Fruit fly (Drosophila melanogaster) whole organism, wandering third instar larva: ENCODE results near the gene CG10657.

Source experiments
- Abd-B ChIP-seq: fragments of >200 bp; optimal IDR thresholded peaks from 2 replicates; lab custom pipeline; 2017; ENCODE audit warnings: missing biosample characterization, missing genetic modification characterization
- CG32264 ChIP-seq: fragments of 200-800 bp; sonication (Bioruptor generic); optimal IDR thresholded peaks from 2 replicates; lab custom pipeline; 2016; ENCODE audit warnings: missing biosample characterization, missing genetic modification characterization
- CG9705 ChIP-seq: fragments of 200-800 bp; sonication (Bioruptor generic); optimal IDR thresholded peaks from 2 replicates; lab custom pipeline; 2018; ENCODE audit warnings: missing biosample characterization, mild to moderate bottlenecking, missing genetic modification characterization
- CrebA ChIP-seq: fragments of 200-800 bp; sonication (Bioruptor generic); optimal IDR thresholded peaks from 2 replicates; lab custom pipeline; 2016; ENCODE audit warnings: missing biosample characterization, mild to moderate bottlenecking, missing genetic modification characterization, borderline replicate concordance
- Dfd ChIP-seq: fragments of >200 bp; optimal IDR thresholded peaks from 2 replicates; lab custom pipeline; 2017; ENCODE audit warnings: missing biosample characterization, missing genetic modification characterization
- Dif ChIP-seq: fragments of 200-275, 200-300 bp; sonication (Bioruptor generic); optimal IDR thresholded peaks from 2 replicates; lab custom pipeline; 2018; ENCODE audit warnings: missing biosample characterization, missing genetic modification characterization; ENCODE audit not compliant: partially characterized antibody
- GATAd ChIP-seq: sonication (Bioruptor generic); optimal IDR thresholded peaks from 2 replicates; lab custom pipeline; 2016; ENCODE audit warnings: missing biosample characterization, missing genetic modification characterization
- HLH106 ChIP-seq: fragments of 200-800 bp; optimal IDR thresholded peaks from 3 replicates; lab custom pipeline; 2019; ENCODE audit warnings: missing biosample characterization, mild to moderate bottlenecking, missing genetic modification characterization, moderate library complexity
- Hnf4 ChIP-seq: fragments of 200-800 bp; sonication (Bioruptor generic); optimal IDR thresholded peaks from 2 replicates; lab custom pipeline; 2016; ENCODE audit warnings: missing biosample characterization, mild to moderate bottlenecking, missing genetic modification characterization
- Hr78 ChIP-seq: fragments of >200 bp; optimal IDR thresholded peaks from 2 replicates; lab custom pipeline; 2017; ENCODE audit warnings: missing biosample characterization, missing genetic modification characterization
- Jra ChIP-seq: sonication (Bioruptor generic); optimal IDR thresholded peaks from 2 replicates; lab custom pipeline; 2016; ENCODE audit warnings: missing biosample characterization, missing genetic modification characterization
- Mio ChIP-seq: sonication (Bioruptor generic); optimal IDR thresholded peaks from 2 replicates; lab custom pipeline; 2016; ENCODE audit warnings: missing biosample characterization, missing genetic modification characterization
- Myc ChIP-seq: fragments of >200 bp; optimal IDR thresholded peaks from 2 replicates; lab custom pipeline; 2017
- N ChIP-seq: fragments of >200 bp; optimal IDR thresholded peaks from 2 replicates; lab custom pipeline; 2018; ENCODE audit warnings: missing biosample characterization, missing external identifiers, missing genetic modification characterization
- OdsH ChIP-seq: fragments of 200-800 bp; sonication (Bioruptor generic); optimal IDR thresholded peaks from 2 replicates; lab custom pipeline; 2016; ENCODE audit warnings: missing biosample characterization, mild to moderate bottlenecking, missing genetic modification characterization
- Rel ChIP-seq, 2 experiments: fragments of 200-800 bp; sonication (Bioruptor generic) in 1 of 2; optimal IDR thresholded peaks; 2 replicates in 1 of 2; 3 replicates in 1 of 2; lab custom pipeline; 2016 to 2019; ENCODE audit warnings: mild to moderate bottlenecking in 2 of 2, missing biosample characterization in 2 of 2, missing genetic modification characterization in 2 of 2, moderate library complexity in 1 of 2
- Sp1 ChIP-seq: fragments of 200-800 bp; sonication (Bioruptor generic); optimal IDR thresholded peaks from 3 replicates; lab custom pipeline; 2019; ENCODE audit warnings: missing biosample characterization, mild to moderate bottlenecking, missing genetic modification characterization, moderate library complexity
- Vsx2 ChIP-seq: fragments of 200-300, 225-300 bp; sonication (Bioruptor generic); optimal IDR thresholded peaks from 2 replicates; lab custom pipeline; 2018; ENCODE audit warnings: missing biosample characterization, missing genetic modification characterization; ENCODE audit not compliant: partially characterized antibody
- br ChIP-seq: fragments of 200-800 bp; sonication (Bioruptor generic); optimal IDR thresholded peaks from 2 replicates; lab custom pipeline; 2016; ENCODE audit warnings: missing biosample characterization, missing genetic modification characterization
- brk ChIP-seq: fragments of 200-800 bp; sonication (Bioruptor generic); optimal IDR thresholded peaks from 2 replicates; lab custom pipeline; 2016; ENCODE audit warnings: missing biosample characterization, mild to moderate bottlenecking, missing genetic modification characterization
- dl ChIP-seq, 2 experiments: fragments of 175-275, 200-275 bp in 1 of 2; fragments of 200-275 bp in 1 of 2; sonication (Bioruptor generic); optimal IDR thresholded peaks; lab custom pipeline; 2018; ENCODE audit warnings: mild to moderate bottlenecking in 2 of 2, missing biosample characterization in 2 of 2, missing genetic modification characterization in 2 of 2, moderate library complexity in 2 of 2; ENCODE audit not compliant: partially characterized antibody in 2 of 2, insufficient read depth in 1 of 2
- dmrt93B ChIP-seq: fragments of 200-800 bp; sonication (Bioruptor generic); optimal IDR thresholded peaks from 2 replicates; lab custom pipeline; 2018; ENCODE audit warnings: missing biosample characterization, mild to moderate bottlenecking, missing genetic modification characterization
- dsf ChIP-seq: sonication (Bioruptor generic); optimal IDR thresholded peaks from 2 replicates; lab custom pipeline; 2016; ENCODE audit warnings: missing biosample characterization, missing genetic modification characterization, borderline replicate concordance
- ey ChIP-seq: fragments of 200-800 bp; sonication (Bioruptor generic); optimal IDR thresholded peaks from 2 replicates; lab custom pipeline; 2016; ENCODE audit warnings: missing biosample characterization, missing genetic modification characterization
- foxo ChIP-seq, 2 experiments: fragments of 200-800 bp; sonication (Bioruptor generic); optimal IDR thresholded peaks; 2 replicates in 1 of 2; 3 replicates in 1 of 2; lab custom pipeline; 2016 to 2017; ENCODE audit warnings: missing biosample characterization in 2 of 2, missing genetic modification characterization in 2 of 2
- fru ChIP-seq: fragments of 200-800 bp; sonication (Bioruptor generic); optimal IDR thresholded peaks from 3 replicates; lab custom pipeline; 2016; ENCODE audit warnings: missing biosample characterization, mild to moderate bottlenecking, missing genetic modification characterization
- h ChIP-seq: fragments of 200-800 bp; sonication (Bioruptor generic); optimal IDR thresholded peaks from 3 replicates; lab custom pipeline; 2016; ENCODE audit warnings: missing biosample characterization, mild to moderate bottlenecking, missing genetic modification characterization
- jim ChIP-seq: fragments of 175-275, 200-325 bp; sonication (Bioruptor generic); optimal IDR thresholded peaks from 2 replicates; lab custom pipeline; 2016; ENCODE audit warnings: missing biosample characterization, mild to moderate bottlenecking, missing genetic modification characterization
- lola ChIP-seq: fragments of >200 bp; optimal IDR thresholded peaks from 2 replicates; lab custom pipeline; 2017; ENCODE audit warnings: missing biosample characterization, missing genetic modification characterization
- pan ChIP-seq: fragments of >200 bp; optimal IDR thresholded peaks from 2 replicates; lab custom pipeline; 2017
- psq ChIP-seq: fragments of 200-800 bp; sonication (Bioruptor generic); optimal IDR thresholded peaks from 3 replicates; lab custom pipeline; 2017; ENCODE audit warnings: missing biosample characterization, mild to moderate bottlenecking, missing genetic modification characterization, moderate library complexity
- rgr ChIP-seq: fragments of 200-800 bp; sonication (Bioruptor generic); optimal IDR thresholded peaks from 3 replicates; lab custom pipeline; 2016; ENCODE audit warnings: missing biosample characterization, mild to moderate bottlenecking, missing genetic modification characterization
- sage ChIP-seq: fragments of 200-800 bp; sonication (Bioruptor generic); optimal IDR thresholded peaks from 2 replicates; lab custom pipeline; 2016; ENCODE audit warnings: missing biosample characterization, mild to moderate bottlenecking, missing genetic modification characterization
- sv ChIP-seq: fragments of 200-800 bp; sonication (Bioruptor generic); optimal IDR thresholded peaks from 3 replicates; lab custom pipeline; 2016; ENCODE audit warnings: missing biosample characterization, missing genetic modification characterization
- tai ChIP-seq: sonication (Bioruptor generic); optimal IDR thresholded peaks from 2 replicates; lab custom pipeline; 2016; ENCODE audit warnings: missing biosample characterization, missing genetic modification characterization
- usp ChIP-seq: fragments of >200 bp; optimal IDR thresholded peaks from 2 replicates; lab custom pipeline; 2017; ENCODE audit warnings: missing biosample characterization, missing genetic modification characterization
- woc ChIP-seq: sonication (Bioruptor generic); optimal IDR thresholded peaks from 2 replicates; lab custom pipeline; 2016; ENCODE audit warnings: missing biosample characterization, mild to moderate bottlenecking, missing genetic modification characterization

The CG10657 gene

DNA sequence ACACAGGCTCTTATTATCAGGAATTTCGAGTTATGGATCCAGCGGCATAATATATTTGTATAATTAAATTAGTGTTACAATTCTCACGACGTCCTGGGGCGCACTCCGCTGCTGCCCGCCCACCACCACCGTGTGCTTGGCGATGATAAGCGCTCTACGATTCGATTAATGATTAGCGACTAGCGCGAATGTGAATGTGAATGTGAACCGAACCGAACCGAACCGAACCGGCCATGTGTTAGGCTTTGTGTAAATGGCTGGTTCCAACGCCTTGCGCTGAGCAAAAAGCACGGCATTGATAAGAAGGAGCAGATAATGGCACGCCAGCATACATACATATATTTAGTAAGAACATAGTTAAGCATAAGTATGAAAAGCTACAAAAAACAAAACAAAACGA lies 22.3 kb upstream of the CG10657 start:
- TF ChIP-seq woc (GFP tag; lab: Kevin White, UChicago) (no peak), h (peak; percentile 25), Rel (GFP tag; optimal IDR thresholded peaks at IDR 0.05; lab: Kevin White, UChicago) (no peak), Rel (tag; optimal IDR thresholded peaks at IDR 0.05; lab: Kevin White, UChicago) (peak; percentile 38), Dif (GFP tag; lab: Kevin White, UChicago) (peak; percentile 8)

DNA sequence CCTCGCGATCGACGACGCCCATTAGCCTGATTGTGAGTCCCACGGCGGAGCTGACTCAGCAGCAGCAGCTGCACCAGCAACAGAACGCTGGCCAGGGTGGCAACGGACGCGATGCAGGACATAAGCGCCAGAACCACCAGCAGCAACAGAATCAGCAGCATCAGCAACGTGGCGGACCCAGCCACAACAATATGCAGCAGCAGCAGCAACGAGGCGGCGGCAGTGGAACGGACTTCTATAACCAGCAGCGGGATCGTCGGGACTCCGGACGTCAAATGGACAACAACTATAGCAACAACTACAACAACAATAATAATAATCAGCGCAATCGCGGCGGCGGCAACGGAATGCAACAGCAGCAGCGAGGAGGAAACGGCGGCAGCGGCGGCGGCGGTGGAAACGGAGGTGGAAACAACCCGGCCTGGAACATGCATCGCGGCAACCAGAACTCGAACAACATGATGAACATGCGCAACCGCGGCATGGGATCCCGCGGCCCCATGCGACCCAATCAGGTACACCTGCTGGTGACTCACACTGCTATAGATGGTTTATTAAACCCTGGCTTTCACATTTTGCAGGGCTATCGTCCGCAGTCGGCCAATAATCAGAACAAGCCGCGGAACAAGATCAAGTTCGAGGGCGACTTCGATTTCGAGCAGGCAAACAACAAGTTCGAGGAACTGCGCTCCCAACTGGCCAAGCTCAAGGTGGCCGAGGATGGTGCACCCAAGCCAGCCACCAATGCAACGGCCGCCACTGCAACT lies 20.6 kb upstream of the CG10657 start:
- TF ChIP-seq CrebA (GFP tag; lab: Kevin White, UChicago), result no peak
- TF ChIP-seq Dfd, result peak; percentile 92

DNA sequence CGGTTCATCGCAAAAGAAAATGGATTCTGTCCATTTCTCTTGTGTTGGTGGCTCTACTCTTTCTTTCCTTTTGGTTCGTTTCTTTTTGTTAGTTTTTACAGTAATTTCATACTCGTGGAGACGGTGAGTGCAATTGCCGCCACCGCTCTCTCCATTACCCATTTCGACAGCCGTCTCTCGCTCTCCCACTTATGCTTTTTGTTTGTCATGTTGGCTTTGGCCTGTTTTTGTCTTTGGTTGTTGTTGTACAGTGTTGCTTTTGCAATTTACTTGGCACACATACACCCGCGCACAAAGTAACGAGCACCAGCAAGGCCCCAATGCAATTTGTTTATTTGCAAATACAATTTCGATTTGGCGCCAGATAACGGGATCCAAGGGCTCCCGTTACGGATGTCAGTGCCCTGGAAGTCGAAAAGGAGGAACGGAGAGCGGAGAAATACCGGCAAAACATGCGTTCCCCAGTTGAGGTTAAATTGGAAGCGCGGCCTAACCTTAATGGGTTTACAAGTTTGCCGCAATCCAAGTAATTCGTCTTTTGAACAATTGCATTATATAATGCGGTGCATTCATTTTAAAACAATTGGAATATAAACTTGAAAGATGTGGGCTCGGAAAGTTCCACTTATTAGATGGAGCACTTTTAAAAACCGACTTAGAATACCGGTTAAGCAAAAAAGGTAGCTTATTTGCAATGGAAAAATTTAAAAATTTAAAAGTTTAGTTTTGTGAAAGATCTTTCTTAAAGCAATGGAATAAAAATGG lies 18.9 kb upstream of the CG10657 start:
- TF ChIP-seq Rel (GFP tag; optimal IDR thresholded peaks at IDR 0.05; lab: Kevin White, UChicago) (no peak), Rel (tag; optimal IDR thresholded peaks at IDR 0.05; lab: Kevin White, UChicago) (no peak), Hnf4 (no peak), dsf (GFP tag; lab: Kevin White, UChicago) (no peak), Sp1 (peak; percentile 32), psq (peak; percentile 3), Dif (GFP tag; lab: Kevin White, UChicago) (peak; percentile 30), dl (GFP tag; optimal IDR thresholded peaks at IDR 0.05; lab: Kevin White, UChicago; ENCODE audit: insufficient read depth in 1 of 2, partially characterized antibody in 2 of 2) (peak in 1 of 2 experiments; percentile 1), OdsH (GFP tag; lab: Kevin White, UChicago) (peak; percentile 24), jim (GFP tag; lab: Kevin White, UChicago) (no peak), br (GFP tag; lab: Kevin White, UChicago) (no peak), h (no peak), Jra (GFP tag; lab: Kevin White, UChicago) (no peak), fru (GFP tag; lab: Kevin White, UChicago) (peak; percentile 96), GATAd (GFP tag; lab: Kevin White, UChicago) (no peak)

DNA sequence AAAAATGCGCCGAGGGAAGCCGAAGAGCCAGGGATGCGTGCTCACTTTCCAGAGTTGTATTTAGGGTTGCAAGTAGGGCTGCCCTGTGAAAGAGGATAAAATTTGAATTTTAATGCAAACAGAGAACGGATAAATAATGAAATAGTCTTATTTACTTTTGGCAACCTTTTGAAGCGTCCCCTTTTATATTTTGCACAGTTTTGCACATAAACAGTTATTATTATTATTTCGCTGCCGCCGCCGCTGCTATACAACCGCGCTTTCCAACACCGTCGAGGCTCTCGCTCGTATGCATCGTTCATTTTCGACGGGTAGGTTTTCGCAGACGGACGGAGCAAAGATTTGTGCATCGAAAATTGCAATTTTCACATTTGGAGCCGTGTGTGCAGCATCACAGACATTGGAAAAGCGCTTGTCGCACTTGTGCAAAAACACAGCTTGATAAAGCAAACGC lies 17.8 kb upstream of the CG10657 start, which contains the start of the genes sti and tral:
sti (minus strand) TSS at position 54 of the 454 bp plus-strand sequence.
tral (plus strand) TSS at position 298 of the 454 bp plus-strand sequence.
- TF ChIP-seq foxo (GFP tag; optimal IDR thresholded peaks at IDR 0.05; lab: Kevin White, UChicago), result peak; percentile 5 to 93
- no peak for TF ChIP-seq N (GFP tag; lab: Kevin White, UChicago)
- TF ChIP-seq Abd-B (GFP tag; lab: Kevin White, UChicago), result no peak
- peak; percentile 23 for TF ChIP-seq Rel (GFP tag; optimal IDR thresholded peaks at IDR 0.05; lab: Kevin White, UChicago)
- TF ChIP-seq Rel (tag; optimal IDR thresholded peaks at IDR 0.05; lab: Kevin White, UChicago), result peak; percentile 50
- TF ChIP-seq Dfd, result no peak
- TF ChIP-seq br (GFP tag; lab: Kevin White, UChicago), result peak; percentile 94
- TF ChIP-seq usp (GFP tag; lab: Kevin White, UChicago), result no peak
- peak; percentile 83 for TF ChIP-seq OdsH (GFP tag; lab: Kevin White, UChicago)
- TF ChIP-seq dl (GFP tag; optimal IDR thresholded peaks at IDR 0.05; lab: Kevin White, UChicago; ENCODE audit: insufficient read depth in 1 of 2, partially characterized antibody in 2 of 2), result no peak
- peak; percentile 80 for TF ChIP-seq Myc (lab: Kevin White, UChicago)
- peak; percentile 85 for TF ChIP-seq HLH106
- TF ChIP-seq dsf (GFP tag; lab: Kevin White, UChicago), result peak; percentile 68
- peak; percentile 30 for TF ChIP-seq jim (GFP tag; lab: Kevin White, UChicago)
- TF ChIP-seq dmrt93B (GFP tag; lab: Kevin White, UChicago), result peak; percentile 77
- no peak for TF ChIP-seq lola (GFP tag; lab: Kevin White, UChicago)
- TF ChIP-seq h, result peak; percentile 93
- TF ChIP-seq Dif (GFP tag; lab: Kevin White, UChicago), result no peak
- peak; percentile 79 for TF ChIP-seq psq
- no peak for TF ChIP-seq pan (lab: Kevin White, UChicago)
- TF ChIP-seq tai (GFP tag; lab: Kevin White, UChicago), result no peak
- TF ChIP-seq Hnf4, result peak; percentile 94
- TF ChIP-seq sage, result no peak
- TF ChIP-seq Jra (GFP tag; lab: Kevin White, UChicago), result peak; percentile 91
- TF ChIP-seq CG32264 (GFP tag; lab: Kevin White, UChicago), result peak; percentile 77
- no peak for TF ChIP-seq Hr78 (GFP tag; lab: Kevin White, UChicago)
- peak; percentile 86 for TF ChIP-seq CG9705 (GFP tag; lab: Kevin White, UChicago)
- TF ChIP-seq brk (GFP tag; lab: Kevin White, UChicago), result no peak
- TF ChIP-seq woc (GFP tag; lab: Kevin White, UChicago), result peak; percentile 58
- no peak for TF ChIP-seq Mio (GFP tag; lab: Kevin White, UChicago)
- peak; percentile 90 for TF ChIP-seq rgr (GFP tag; lab: Kevin White, UChicago)
- TF ChIP-seq sv, result peak; percentile 93
- peak; percentile 80 for TF ChIP-seq Sp1
- no peak for TF ChIP-seq Vsx2 (GFP tag; lab: Kevin White, UChicago)
- TF ChIP-seq ey (GFP tag; lab: Kevin White, UChicago), result peak; percentile 90
- peak; percentile 74 for TF ChIP-seq GATAd (GFP tag; lab: Kevin White, UChicago)
